Fruit fly (Drosophila melanogaster): ENCODE data around the gene Flo2.

Flo2 gene

dm6 chrX:14825922-14826617, 13.1 kb upstream of the Flo2 start, which contains the start of gene rut (continued):
- TF ChIP-seq unc-4 (GFP tag; IDR thresholded peaks at IDR 0.05; ENCODE audit: partially characterized antibody) (peak; percentile 91), CG32532 (GFP tag; IDR thresholded peaks at IDR 0.05) (peak; percentile 61), CG11085 (GFP tag; IDR thresholded peaks at IDR 0.05) (peak; percentile 39; the same call in 1 of the 2 replicates), CG10321 (GFP tag; IDR thresholded peaks at IDR 0.05) (no peak), HmgD (GFP tag; optimal IDR thresholded peaks at IDR 0.05) (peak; percentile 3), CG3995 (GFP tag; optimal IDR thresholded peaks at IDR 0.05) (peak; percentile 84), pb (GFP tag; optimal IDR thresholded peaks at IDR 0.05) (no peak), Myb (GFP tag; optimal IDR thresholded peaks at IDR 0.05) (peak; percentile 67), ftz-f1 (GFP tag; optimal IDR thresholded peaks at IDR 0.05) (peak; percentile 4), CG17829 (tag; optimal IDR thresholded peaks at IDR 0.05) (peak; percentile 3), row (GFP tag; IDR thresholded peaks at IDR 0.05) (peak; percentile 89), bsh (GFP tag; optimal IDR thresholded peaks at IDR 0.05) (peak in 1 of 2 experiments; percentile 27), CG11695 (GFP tag; IDR thresholded peaks at IDR 0.05) (0 out of 3 replicates have a peak, but pooled peaks have one; percentile 7), Scr (GFP tag; IDR thresholded peaks at IDR 0.05; ENCODE audit: partially characterized antibody) (peak; percentile 94), Poxn (GFP tag; IDR thresholded peaks at IDR 0.05) (no peak), vfl (GFP tag; optimal IDR thresholded peaks at IDR 0.05) (no peak), tap (tag; optimal IDR thresholded peaks at IDR 0.05) (no peak), chinmo (GFP tag; IDR thresholded peaks at IDR 0.05; ENCODE audit: partially characterized antibody) (peak; percentile 97), onecut (GFP tag; IDR thresholded peaks at IDR 0.05) (peak; percentile 22; the same call in 1 of the 2 replicates), CG1647 (GFP tag; optimal IDR thresholded peaks at IDR 0.05) (peak; percentile 9), Dip3 (GFP tag; optimal IDR thresholded peaks at IDR 0.05) (no peak), stwl (tag; optimal IDR thresholded peaks at IDR 0.05) (peak; percentile 11), CG16813 (GFP tag; IDR thresholded peaks at IDR 0.05; ENCODE audit: partially characterized antibody) (peak; percentile 87), CG12659 (GFP tag; optimal IDR thresholded peaks at IDR 0.05) (peak; percentile 56), Nf-YA (GFP tag; IDR thresholded peaks at IDR 0.05) (no peak), ci (GFP tag; IDR thresholded peaks at IDR 0.05) (peak; percentile 75; the same call in 2 of the 3 replicates), HLHmδ (GFP tag; optimal IDR thresholded peaks at IDR 0.05) (peak; percentile 51), CG8089 (GFP tag; optimal IDR thresholded peaks at IDR 0.05) (no peak), HmgZ (tag; optimal IDR thresholded peaks at IDR 0.05) (peak; percentile 15), CG10959 (GFP tag; IDR thresholded peaks at IDR 0.05) (no peak), CG9932 (GFP tag; IDR thresholded peaks at IDR 0.05) (peak; percentile 78), ara (GFP tag; IDR thresholded peaks at IDR 0.05) (0 out of 2 replicates have a peak, but pooled peaks have one; percentile 19), gcm2 (GFP tag; optimal IDR thresholded peaks at IDR 0.05) (no peak), Trl (optimal IDR thresholded peaks at IDR 0.05) (no peak), Trl (GFP tag; optimal IDR thresholded peaks at IDR 0.05) (peak; percentile 49), caup (GFP tag; optimal IDR thresholded peaks at IDR 0.05; ENCODE audit: severe bottlenecking) (peak; percentile 5), CG5180 (GFP tag; optimal IDR thresholded peaks at IDR 0.05) (peak; percentile 97), Aef1 (GFP tag; IDR thresholded peaks at IDR 0.05) (no peak), CG15514 (GFP tag; optimal IDR thresholded peaks at IDR 0.05) (peak; percentile 69), pzg (GFP tag; optimal IDR thresholded peaks at IDR 0.05) (peak; percentile 64), pum (GFP tag; optimal IDR thresholded peaks at IDR 0.05) (no peak), HHEX (GFP tag; optimal IDR thresholded peaks at IDR 0.05) (peak; percentile 34), chm (GFP tag; IDR thresholded peaks at IDR 0.05) (0 out of 2 replicates have a peak, but pooled peaks have one; percentile 63), ERR (GFP tag; optimal IDR thresholded peaks at IDR 0.05) (no peak), CG11398 (GFP tag; optimal IDR thresholded peaks at IDR 0.05) (no peak), eyg (GFP tag; optimal IDR thresholded peaks at IDR 0.05) (no peak), CG6791 (GFP tag; IDR thresholded peaks at IDR 0.05; ENCODE audit: partially characterized antibody) (peak; percentile 96), Drgx (GFP tag; IDR thresholded peaks at IDR 0.05) (peak; percentile 50), Bgb (GFP tag; IDR thresholded peaks at IDR 0.05; ENCODE audit: partially characterized antibody) (peak; percentile 98)
